Fruit fly (Drosophila melanogaster) whole organism, embryonic: ENCODE measurements around the gene slmb.

Source experiments
- Ada2b ChIP-seq: fragments of 200-800 bp; sonication (Bioruptor generic); IDR thresholded peaks from 2 replicates; pipeline ENCODE4 v1.3.6; 2022; ENCODE audit warnings: missing biosample characterization, missing genetic modification characterization
- Aef1 ChIP-seq: fragments of 200-800 bp; sonication (Bioruptor generic); IDR thresholded peaks from 3 replicates; pipeline ENCODE4 v1.3.6; 2022; ENCODE audit warnings: missing biosample characterization, missing genetic modification characterization
- CG10209 ChIP-seq: fragments of 200-800 bp; sonication (Bioruptor generic); optimal IDR thresholded peaks from 3 replicates; lab custom pipeline; 2017; ENCODE audit warnings: missing biosample characterization, mild to moderate bottlenecking, missing genetic modification characterization, missing genetic modification reagents
- CG10959 ChIP-seq: fragments of 200-800 bp; sonication (Bioruptor generic); IDR thresholded peaks from 2 replicates; pipeline ENCODE4 v1.3.6; 2022; ENCODE audit warnings: missing biosample characterization, missing genetic modification characterization
- CG11560 ChIP-seq: fragments of 200-800 bp; sonication (Bioruptor generic); IDR thresholded peaks from 3 replicates; pipeline ENCODE4 v1.3.6; 2022; ENCODE audit warnings: missing biosample characterization, missing genetic modification characterization
- CG11723 ChIP-seq: fragments of 200-800 bp; sonication (Bioruptor generic); optimal IDR thresholded peaks from 2 replicates; lab custom pipeline; 2017; ENCODE audit warnings: missing biosample characterization, mild to moderate bottlenecking, missing genetic modification characterization
- CG12071 ChIP-seq: fragments of 200-800 bp; sonication (Bioruptor generic); optimal IDR thresholded peaks from 3 replicates; lab custom pipeline; 2018; ENCODE audit warnings: missing biosample characterization, mild to moderate bottlenecking, missing genetic modification characterization
- CG12391 ChIP-seq: fragments of 200-800 bp; sonication (Bioruptor generic); optimal IDR thresholded peaks from 3 replicates; lab custom pipeline; 2018; ENCODE audit warnings: missing biosample characterization, mild to moderate bottlenecking, missing genetic modification characterization, moderate library complexity
- CG12769 ChIP-seq: fragments of 200-800 bp; sonication (Bioruptor generic); optimal IDR thresholded peaks from 2 replicates; lab custom pipeline; 2019; ENCODE audit warnings: missing biosample characterization, mild to moderate bottlenecking, missing genetic modification characterization, moderate library complexity
- CG2678 ChIP-seq: fragments of 200-800 bp; sonication (Bioruptor generic); optimal IDR thresholded peaks from 3 replicates; lab custom pipeline; 2019; ENCODE audit warnings: missing biosample characterization, mild to moderate bottlenecking, missing genetic modification characterization, moderate library complexity
- CG2875 ChIP-seq: fragments of 200-800 bp; sonication (Bioruptor generic); optimal IDR thresholded peaks from 2 replicates; lab custom pipeline; 2017; ENCODE audit warnings: missing biosample characterization, mild to moderate bottlenecking, missing genetic modification characterization, missing genetic modification reagents
- CG30403 ChIP-seq: fragments of 200-800 bp; sonication (Bioruptor generic); optimal IDR thresholded peaks from 3 replicates; lab custom pipeline; 2016; ENCODE audit warnings: missing biosample characterization, missing genetic modification characterization
- CG32532 ChIP-seq: fragments of 200-800 bp; sonication (Bioruptor generic); IDR thresholded peaks from 2 replicates; pipeline ENCODE4 v1.3.6; 2022; ENCODE audit warnings: missing biosample characterization, missing genetic modification characterization
- CG3281 ChIP-seq: fragments of 200-800 bp; sonication (Bioruptor generic); optimal IDR thresholded peaks from 3 replicates; lab custom pipeline; 2017; ENCODE audit warnings: missing biosample characterization, mild to moderate bottlenecking, missing genetic modification characterization
- CG33557 ChIP-seq: fragments of 200-800 bp; sonication (Bioruptor generic); optimal IDR thresholded peaks from 2 replicates; lab custom pipeline; 2019; ENCODE audit warnings: missing biosample characterization, mild to moderate bottlenecking, missing genetic modification characterization, moderate library complexity
- CG3995 ChIP-seq: fragments of 200-800 bp; sonication (Bioruptor generic); optimal IDR thresholded peaks from 3 replicates; lab custom pipeline; 2016; ENCODE audit warnings: missing biosample characterization, missing genetic modification characterization
- CG43689 ChIP-seq: fragments of 200-800 bp; sonication (Bioruptor generic); IDR thresholded peaks from 2 replicates; pipeline ENCODE4 v1.3.6; 2022; ENCODE audit warnings: missing biosample characterization, missing genetic modification characterization
- CG4707 ChIP-seq: fragments of 200-800 bp; sonication (Bioruptor generic); optimal IDR thresholded peaks from 2 replicates; lab custom pipeline; 2018; ENCODE audit warnings: missing biosample characterization, mild to moderate bottlenecking, missing genetic modification characterization, moderate library complexity
- CG6254 ChIP-seq: fragments of 200-800 bp; sonication (Bioruptor generic); optimal IDR thresholded peaks from 3 replicates; lab custom pipeline; 2017; ENCODE audit warnings: mild to moderate bottlenecking, missing biosample characterization, missing genetic modification reagents, missing genetic modification characterization
- CG9817 ChIP-seq: fragments of 200-800 bp; sonication (Bioruptor generic); optimal IDR thresholded peaks from 2 replicates; lab custom pipeline; 2018; ENCODE audit warnings: missing biosample characterization, mild to moderate bottlenecking, missing genetic modification characterization, moderate library complexity
- Camta ChIP-seq: fragments of 200-800 bp; sonication (Bioruptor generic); optimal IDR thresholded peaks from 2 replicates; lab custom pipeline; 2016; ENCODE audit warnings: missing biosample characterization, missing genetic modification characterization
- Dad ChIP-seq: fragments of 200-800 bp; sonication (Bioruptor generic); optimal IDR thresholded peaks from 3 replicates; lab custom pipeline; 2016; ENCODE audit warnings: missing biosample characterization, missing genetic modification characterization
- Dek ChIP-seq: fragments of 200-800 bp; sonication (Bioruptor generic); optimal IDR thresholded peaks from 3 replicates; lab custom pipeline; 2019; ENCODE audit warnings: missing biosample characterization, mild to moderate bottlenecking, missing genetic modification characterization, moderate library complexity
- Doc2 ChIP-seq: fragments of 200-800 bp; sonication (Bioruptor generic); IDR thresholded peaks from 2 replicates; pipeline ENCODE4 v1.3.6; 2022; ENCODE audit warnings: missing biosample characterization, missing genetic modification characterization
- Dref ChIP-seq: fragments of 200-800 bp; sonication (Bioruptor generic); IDR thresholded peaks from 2 replicates; pipeline ENCODE4 v1.3.6; 2022; ENCODE audit warnings: missing biosample characterization, missing genetic modification characterization
- Fer2 ChIP-seq: fragments of 200-800 bp; sonication (Bioruptor generic); optimal IDR thresholded peaks from 2 replicates; lab custom pipeline; 2018; ENCODE audit warnings: missing biosample characterization, mild to moderate bottlenecking, missing genetic modification characterization, moderate library complexity
- Gug ChIP-seq: fragments of 200-800 bp; sonication (Bioruptor generic); IDR thresholded peaks from 4 replicates; pipeline ENCODE4 v1.3.6; 2022; ENCODE audit warnings: missing biosample characterization, missing genetic modification characterization
- HmgZ ChIP-seq: fragments of 200-800 bp; sonication (Bioruptor generic); optimal IDR thresholded peaks from 2 replicates; lab custom pipeline; 2018; ENCODE audit warnings: missing biosample characterization, mild to moderate bottlenecking, missing genetic modification characterization
- Hr3 ChIP-seq: fragments of 200-800 bp; sonication (Bioruptor generic); optimal IDR thresholded peaks from 3 replicates; lab custom pipeline; 2016; ENCODE audit warnings: missing biosample characterization, missing genetic modification characterization
- NfI ChIP-seq: fragments of 200-800 bp; sonication (Bioruptor generic); optimal IDR thresholded peaks from 3 replicates; lab custom pipeline; 2018; ENCODE audit warnings: missing biosample characterization, mild to moderate bottlenecking, missing genetic modification characterization, moderate library complexity
- Side ChIP-seq: fragments of 200-800 bp; sonication (Bioruptor generic); optimal IDR thresholded peaks from 2 replicates; lab custom pipeline; 2016; ENCODE audit warnings: missing biosample characterization, missing genetic modification characterization
- Stat92E ChIP-seq, 3 experiments: fragments of >200 bp in 2 of 3; fragments of 200-800 bp in 1 of 3; sonication (Bioruptor generic) in 1 of 3; optimal IDR thresholded peaks; 2 replicates each; lab custom pipeline; 2017 to 2019; ENCODE audit warnings: missing biosample characterization in 3 of 3, missing genetic modification characterization in 3 of 3, mild to moderate bottlenecking in 1 of 3, moderate library complexity in 1 of 3
- TFAM ChIP-seq: fragments of 200-800 bp; sonication (Bioruptor generic); optimal IDR thresholded peaks from 2 replicates; lab custom pipeline; 2017; ENCODE audit warnings: missing biosample characterization, missing genetic modification characterization, inconsistent platforms
- YL-1 ChIP-seq: fragments of 200-800 bp; sonication (Bioruptor generic); optimal IDR thresholded peaks from 3 replicates; lab custom pipeline; 2017; ENCODE audit warnings: missing biosample characterization, mild to moderate bottlenecking, missing genetic modification characterization
- aop ChIP-seq: fragments of 200-800 bp; sonication (Bioruptor generic); IDR thresholded peaks from 2 replicates; pipeline ENCODE4 v1.3.6; 2022; ENCODE audit warnings: missing biosample characterization, missing genetic modification characterization
- ato ChIP-seq: fragments of 200-800 bp; sonication (Bioruptor generic); IDR thresholded peaks from 2 replicates; pipeline ENCODE4 v1.3.6; 2022; ENCODE audit warnings: missing biosample characterization, missing genetic modification characterization; ENCODE audit not compliant: partially characterized antibody
- bab2 ChIP-seq: fragments of 200-800 bp; sonication (Bioruptor generic); optimal IDR thresholded peaks from 2 replicates; lab custom pipeline; 2016; ENCODE audit warnings: missing biosample characterization, missing genetic modification characterization
- dm ChIP-seq: fragments of 200-800 bp; sonication (Bioruptor generic); optimal IDR thresholded peaks from 3 replicates; lab custom pipeline; 2016; ENCODE audit warnings: missing biosample characterization, missing genetic modification characterization
- gro ChIP-seq: fragments of 200-800 bp; sonication (Bioruptor generic); optimal IDR thresholded peaks from 2 replicates; lab custom pipeline; 2016; ENCODE audit warnings: missing biosample characterization, missing genetic modification characterization
- ham ChIP-seq: fragments of 200-800 bp; sonication (Bioruptor generic); IDR thresholded peaks from 2 replicates; pipeline ENCODE4 v1.3.6; 2022; ENCODE audit warnings: missing biosample characterization, missing genetic modification characterization
- her ChIP-seq: fragments of 200-800 bp; sonication (Bioruptor generic); optimal IDR thresholded peaks from 2 replicates; lab custom pipeline; 2016; ENCODE audit warnings: missing biosample characterization, missing genetic modification characterization
- hkb ChIP-seq, 2 experiments: fragments of 200-800 bp in 1 of 2; fragments of >200 bp in 1 of 2; sonication (Bioruptor generic) in 1 of 2; IDR thresholded peaks in 1 of 2; optimal IDR thresholded peaks in 1 of 2; 2 replicates each; pipeline versions ENCODE4 v1.3.6 to Lab custom; 2017 to 2022; ENCODE audit warnings: missing biosample characterization in 1 of 2, missing genetic modification characterization in 1 of 2
- inv ChIP-seq: fragments of 200-800 bp; sonication (Bioruptor generic); IDR thresholded peaks from 2 replicates; pipeline ENCODE4 v1.3.6; 2022; ENCODE audit warnings: missing biosample characterization, missing genetic modification characterization; ENCODE audit not compliant: partially characterized antibody
- otp ChIP-seq: fragments of 200-800 bp; sonication (Bioruptor generic); IDR thresholded peaks from 3 replicates; pipeline ENCODE4, ENCODE4 v1.3.6; 2022; ENCODE audit warnings: missing biosample characterization, missing genetic modification characterization
- pan ChIP-seq, 4 experiments: fragments of >200 bp in 3 of 4; fragments of 200-800 bp in 1 of 4; sonication (Bioruptor generic) in 1 of 4; optimal IDR thresholded peaks in 3 of 4; IDR thresholded peaks in 1 of 4; 2 replicates each; pipeline versions ENCODE4 v1.3.6 to Lab custom; 2017 to 2022; ENCODE audit warnings: missing biosample characterization in 2 of 4, missing genetic modification characterization in 2 of 4, mixed read lengths in 1 of 4
- pho ChIP-seq: fragments of 200-800 bp; sonication (Bioruptor generic); optimal IDR thresholded peaks from 2 replicates; lab custom pipeline; 2016; ENCODE audit warnings: missing biosample characterization, missing genetic modification characterization
- repo ChIP-seq: fragments of 200-800 bp; sonication (Bioruptor generic); optimal IDR thresholded peaks from 2 replicates; lab custom pipeline; 2016; ENCODE audit warnings: missing biosample characterization, missing genetic modification characterization
- schlank ChIP-seq: fragments of 200-800 bp; sonication (Bioruptor generic); optimal IDR thresholded peaks from 2 replicates; lab custom pipeline; 2018; ENCODE audit warnings: missing biosample characterization, mild to moderate bottlenecking, missing genetic modification characterization
- shn ChIP-seq: fragments of 200-800 bp; sonication (Bioruptor generic); optimal IDR thresholded peaks from 3 replicates; lab custom pipeline; 2016; ENCODE audit warnings: missing biosample characterization, missing genetic modification characterization
- twi ChIP-seq: fragments of 200-800 bp; optimal IDR thresholded peaks from 2 replicates; lab custom pipeline; 2019; ENCODE audit warnings: missing biosample characterization, mild to moderate bottlenecking, missing genetic modification characterization, moderate library complexity

The slmb gene

DNA sequence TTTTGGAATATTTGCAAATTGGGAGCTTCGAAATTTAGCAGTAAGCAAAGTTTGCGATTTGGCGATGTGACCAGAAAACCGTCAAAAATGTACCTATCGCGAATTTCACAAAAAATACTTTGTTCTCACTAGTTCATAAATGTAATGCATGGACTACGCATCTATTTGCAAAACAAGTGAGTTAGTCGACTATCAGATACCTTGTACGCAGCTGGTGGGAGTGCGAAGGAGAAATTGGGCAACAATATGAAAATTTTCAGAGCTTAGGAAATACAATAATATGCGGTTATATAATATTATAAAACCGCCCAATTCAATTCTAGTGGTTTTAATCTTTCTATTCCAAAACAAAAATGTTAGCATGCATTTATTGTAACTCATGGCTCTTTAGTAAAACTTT, 8.5 kb downstream of the slmb start, which contains the start of gene Bdbt (continued):
- TF ChIP-seq HmgZ = peak; percentile 73
- peak; percentile 40; the same call in 2 of the 3 replicates for TF ChIP-seq Aef1 (GFP tag; lab: Robert Waterston, UW)
- no peak for TF ChIP-seq CG12391
- TF ChIP-seq CG12071 (GFP tag; lab: Kevin White, UChicago) = no peak
- no peak for TF ChIP-seq Dek (tag; lab: Kevin White, UChicago)
- TF ChIP-seq NfI (GFP tag; lab: Kevin White, UChicago) = peak; percentile 10
- TF ChIP-seq CG2678 = no peak
- TF ChIP-seq bab2 (GFP tag; lab: Kevin White, UChicago) = no peak
- peak; percentile 34 for TF ChIP-seq dm
- TF ChIP-seq CG3995 (GFP tag; lab: Kevin White, UChicago) = no peak
- peak; percentile 39 for TF ChIP-seq CG30403 (GFP tag; lab: Kevin White, UChicago)
- TF ChIP-seq CG33557 = no peak
- no peak for TF ChIP-seq pan (optimal IDR thresholded peaks at IDR 0.05; lab: Kevin White, UChicago)
- TF ChIP-seq pan (GFP tag; optimal IDR thresholded peaks at IDR 0.05 in 1 of 2, IDR thresholded peaks at IDR 0.05 in 1 of 2) = no peak
- no peak for TF ChIP-seq TFAM (GFP tag; lab: Kevin White, UChicago)
- TF ChIP-seq Gug (GFP tag; lab: Robert Waterston, UW) = no peak
- no peak for TF ChIP-seq CG11723 (GFP tag; lab: Kevin White, UChicago)
- TF ChIP-seq CG10959 (GFP tag; lab: Robert Waterston, UW) = no peak
- no peak for TF ChIP-seq Doc2 (GFP tag; lab: Robert Waterston, UW)
- peak; percentile 14 for TF ChIP-seq Dad (GFP tag; lab: Kevin White, UChicago)
- TF ChIP-seq schlank (tag; lab: Kevin White, UChicago) = no peak
- no peak for TF ChIP-seq twi (tag; lab: Kevin White, UChicago)
- TF ChIP-seq CG4707 (GFP tag; lab: Kevin White, UChicago) = no peak
- no peak for TF ChIP-seq ham (GFP tag; lab: Robert Waterston, UW)
- TF ChIP-seq CG9817 (tag; lab: Kevin White, UChicago) = no peak
- peak; percentile 38 for TF ChIP-seq pho (GFP tag; lab: Kevin White, UChicago)
- TF ChIP-seq otp (GFP tag; lab: Robert Waterston, UW) = peak; percentile 29; the same call in 1 of the 3 replicates
- TF ChIP-seq YL-1 (GFP tag; lab: Kevin White, UChicago) = no peak
- no peak for TF ChIP-seq Camta (GFP tag; lab: Kevin White, UChicago)
- TF ChIP-seq CG12769 = no peak
- no peak for TF ChIP-seq CG10209 (GFP tag; lab: Kevin White, UChicago)
- TF ChIP-seq Dref (GFP tag; lab: Robert Waterston, UW) = peak; percentile 9; the same call in 1 of the 2 replicates
- peak; percentile 59 for TF ChIP-seq CG32532
- peak; percentile 10 for TF ChIP-seq Side (GFP tag; lab: Kevin White, UChicago)
- TF ChIP-seq CG2875 (GFP tag; lab: Kevin White, UChicago) = no peak
- no peak for TF ChIP-seq shn (GFP tag; lab: Kevin White, UChicago)
- TF ChIP-seq CG6254 (GFP tag; lab: Kevin White, UChicago) = no peak
- no peak for TF ChIP-seq CG11560
- peak; percentile 81 for TF ChIP-seq ato
- no peak for TF ChIP-seq her
- TF ChIP-seq hkb (optimal IDR thresholded peaks at IDR 0.05; lab: Kevin White, UChicago) = no peak
- peak; percentile 36; the same call in 1 of the 2 replicates for TF ChIP-seq hkb (GFP tag; IDR thresholded peaks at IDR 0.05; lab: Robert Waterston, UW)
- TF ChIP-seq repo (GFP tag; lab: Kevin White, UChicago) = no peak
- TF ChIP-seq CG43689 = no peak
- TF ChIP-seq gro = peak; percentile 60
- TF ChIP-seq Fer2 (tag; lab: Kevin White, UChicago) = no peak
- 0 out of 2 replicates have a peak, but pooled peaks have one; percentile 38 for TF ChIP-seq Ada2b (GFP tag; lab: Robert Waterston, UW)
- peak; percentile 77 for TF ChIP-seq inv (GFP tag; lab: Robert Waterston, UW)
- TF ChIP-seq Hr3 (GFP tag; lab: Kevin White, UChicago) = peak; percentile 28
- TF ChIP-seq Stat92E (GFP tag; optimal IDR thresholded peaks at IDR 0.05; lab: Kevin White, UChicago) = no peak
- TF ChIP-seq CG3281 = no peak
- no peak for TF ChIP-seq aop (GFP tag; lab: Robert Waterston, UW)
